Fruit fly (Drosophila melanogaster): ENCODE measurements around the gene CG10038.

DNA sequence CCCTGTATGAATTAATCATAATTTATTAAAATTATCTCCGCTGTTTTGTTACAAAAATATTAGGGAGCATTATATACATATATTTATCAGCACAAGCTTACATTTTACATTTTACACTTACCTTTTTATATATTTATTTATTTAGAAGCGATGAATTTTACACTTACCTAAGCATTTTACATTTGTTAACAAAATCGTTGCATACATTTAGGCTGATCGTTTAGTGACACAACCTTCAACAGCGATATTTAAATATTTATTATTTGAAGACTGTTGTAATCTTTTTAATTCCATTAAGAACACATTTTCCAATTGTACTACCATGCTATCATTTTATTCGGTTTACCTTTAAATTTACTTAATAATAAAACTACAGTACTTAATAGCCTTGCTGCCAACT lies 33.3 kb upstream of the CG10038 start:
- TF ChIP-seq gl (tag; optimal IDR thresholded peaks at IDR 0.05) (no peak), Pif1B (GFP tag; optimal IDR thresholded peaks at IDR 0.05) (no peak), CG13204 (GFP tag; optimal IDR thresholded peaks at IDR 0.05) (no peak), CG14655 (GFP tag; optimal IDR thresholded peaks at IDR 0.05) (no peak), CG32121 (GFP tag; IDR thresholded peaks at IDR 0.05) (no peak), EcR (GFP tag; optimal IDR thresholded peaks at IDR 0.05) (no peak), CG15710 (tag; optimal IDR thresholded peaks at IDR 0.05) (no peak), Snoo (tag; optimal IDR thresholded peaks at IDR 0.05) (no peak), rn (GFP tag; IDR thresholded peaks at IDR 0.05) (no peak), D1 (tag; optimal IDR thresholded peaks at IDR 0.05) (peak; percentile 71), CG34367 (tag; optimal IDR thresholded peaks at IDR 0.05) (no peak), CG9948 (tag; optimal IDR thresholded peaks at IDR 0.05) (no peak), CG8301 (tag; optimal IDR thresholded peaks at IDR 0.05) (no peak)
